Worm (Caenorhabditis elegans): Measurements from ENCODE around the gene R160.12.

R160.12 gene

ce11 chrX:4328816-4329215 is 48.8 kb downstream of the R160.12 start, which contains the start of gene C24A8.5:
Gene C24A8.5, minus strand, starts transcription at chrX:4328916.
- TF ChIP-seq hmbx-1 (tag; optimal IDR thresholded peaks at IDR 0.05) (no peak), ceh-13 (GFP tag; optimal IDR thresholded peaks at IDR 0.05) (no peak), B0310.2 (tag; optimal IDR thresholded peaks at IDR 0.05) (no peak), flt-1 (GFP tag; IDR thresholded peaks at IDR 0.05) (no peak), ceh-36 (tag; optimal IDR thresholded peaks at IDR 0.05) (no peak), hmg-4 (GFP tag; optimal IDR thresholded peaks at IDR 0.05) (no peak), sea-1 (GFP tag; conservative IDR thresholded peaks at IDR 0.05) (no peak), scrt-1 (GFP tag; IDR thresholded peaks at IDR 0.05) (no peak), tbx-37 (GFP tag; conservative IDR thresholded peaks at IDR 0.05) (no peak), ets-7 (tag; optimal IDR thresholded peaks at IDR 0.05) (no peak), F13C5.2 (tag; optimal IDR thresholded peaks at IDR 0.05) (no peak), hnd-1 (tag; optimal IDR thresholded peaks at IDR 0.05) (no peak), tbx-11 (GFP tag; IDR thresholded peaks at IDR 0.05) (no peak), pes-1 (GFP tag; IDR thresholded peaks at IDR 0.05) (no peak), aly-1 (tag; optimal IDR thresholded peaks at IDR 0.05) (no peak), ama-1 (optimal IDR thresholded peaks at IDR 0.05) (no peak), tra-4 (tag; optimal IDR thresholded peaks at IDR 0.05) (no peak)
